Worm (Caenorhabditis elegans): ENCODE data around the gene ram-2.

ce11 chrII:10988575-10988974 lies 28.1 kb downstream of the ram-2 start:
- no peak for TF ChIP-seq xnd-1 (tag; optimal IDR thresholded peaks at IDR 0.05)
- no peak for TF ChIP-seq nfyb-1 (GFP tag; IDR thresholded peaks at IDR 0.05)
- no peak for TF ChIP-seq F10E7.11 (tag; optimal IDR thresholded peaks at IDR 0.05)
- TF ChIP-seq athp-1 (tag; optimal IDR thresholded peaks at IDR 0.05): no peak
- no peak for TF ChIP-seq hsf-1 (GFP tag; IDR thresholded peaks at IDR 0.05)
- TF ChIP-seq B0035.1 (tag; optimal IDR thresholded peaks at IDR 0.05): no peak
- no peak for TF ChIP-seq ztf-3 (GFP tag; optimal IDR thresholded peaks at IDR 0.05)
- no peak for TF ChIP-seq nhr-90 (tag; optimal IDR thresholded peaks at IDR 0.05)
- no peak for TF ChIP-seq unc-62 (GFP tag; optimal IDR thresholded peaks at IDR 0.05)
- no peak for TF ChIP-seq mcd-1 (GFP tag; IDR thresholded peaks at IDR 0.05)
- TF ChIP-seq dpl-1 (GFP tag; optimal IDR thresholded peaks at IDR 0.05): no peak
- no peak for TF ChIP-seq mel-28 (tag; optimal IDR thresholded peaks at IDR 0.05; ENCODE audit: borderline replicate concordance)
- no peak for TF ChIP-seq sptf-2 (GFP tag; optimal IDR thresholded peaks at IDR 0.05)

Measured in whole organism, young adult.